Worm (Caenorhabditis elegans) whole organism, young adult: ENCODE measurements around the gene flp-12.
A peak's percentile ranks its signal among the peaks of the same experiment; 100 is the strongest.

Experiments
- C17E4.6 ChIP-seq: fragments of 200-800 bp; sonication (Bioruptor generic); IDR thresholded peaks from 2 replicates; pipeline ENCODE4 v1.3.6; 2022; ENCODE audit warnings: missing genetic modification reagents, missing genetic modification characterization, missing compliant biosample characterization
- F10E7.11 ChIP-seq: sonication (generic microtip); optimal IDR thresholded peaks from 2 replicates; lab custom pipeline; 2017; ENCODE audit warnings: mild to moderate bottlenecking, missing genetic modification characterization, moderate library complexity, missing compliant biosample characterization
- F22D6.2 ChIP-seq: sonication (generic microtip); optimal IDR thresholded peaks from 2 replicates; lab custom pipeline; 2016; ENCODE audit warnings: mild to moderate bottlenecking, missing genetic modification characterization, missing compliant biosample characterization
- F33H1.4 ChIP-seq: fragments of 200-800 bp; sonication (Bioruptor generic); IDR thresholded peaks from 2 replicates; pipeline ENCODE4 v1.3.6; 2022; ENCODE audit warnings: missing genetic modification reagents, missing genetic modification characterization, missing compliant biosample characterization
- F52B5.7 ChIP-seq: sonication (generic microtip); optimal IDR thresholded peaks from 2 replicates; lab custom pipeline; 2016; ENCODE audit warnings: mild to moderate bottlenecking, missing genetic modification characterization, missing compliant biosample characterization
- K11D2.4 ChIP-seq: fragments of 200-800 bp; sonication (Bioruptor generic); IDR thresholded peaks from 2 replicates; pipeline ENCODE4 v1.3.6; 2022; ENCODE audit warnings: missing genetic modification reagents, missing genetic modification characterization, missing compliant biosample characterization
- Y53G8AR.9 ChIP-seq: fragments of 200-800 bp; sonication (Bioruptor generic); conservative IDR thresholded peaks from 2 replicates; pipeline ENCODE4 v1.3.6; 2022; ENCODE audit warnings: missing genetic modification reagents, missing genetic modification characterization, missing compliant biosample characterization
- Y79H2A.3 ChIP-seq: fragments of 200-800 bp; sonication (Bioruptor generic); conservative IDR thresholded peaks from 2 replicates; pipeline ENCODE4 v1.3.6; 2022; ENCODE audit warnings: missing genetic modification reagents, missing genetic modification characterization, missing compliant biosample characterization
- akir-1 ChIP-seq: fragments of 200-800 bp; sonication (Bioruptor generic); optimal IDR thresholded peaks from 2 replicates; lab custom pipeline; 2018; ENCODE audit warnings: mild to moderate bottlenecking, missing genetic modification characterization, moderate library complexity, missing compliant biosample characterization
- aptf-2 ChIP-seq: fragments of 200-800 bp; sonication (Bioruptor generic); conservative IDR thresholded peaks from 2 replicates; pipeline ENCODE4 v1.3.6; 2022; ENCODE audit warnings: missing genetic modification reagents, missing genetic modification characterization, missing compliant biosample characterization
- atf-7 ChIP-seq: sonication (generic microtip); optimal IDR thresholded peaks from 2 replicates; lab custom pipeline; 2017; ENCODE audit warnings: mild to moderate bottlenecking, missing genetic modification characterization, missing compliant biosample characterization
- attf-5 ChIP-seq: fragments of 200-800 bp; sonication (Bioruptor generic); optimal IDR thresholded peaks from 2 replicates; lab custom pipeline; 2018; ENCODE audit warnings: mild to moderate bottlenecking, missing genetic modification characterization, missing compliant biosample characterization
- cebp-1 ChIP-seq, 2 experiments: fragments of 200-800 bp in 1 of 2; sonication (Bioruptor generic) in 1 of 2; sonication (generic microtip) in 1 of 2; IDR thresholded peaks in 1 of 2; optimal IDR thresholded peaks in 1 of 2; 2 replicates each; pipeline versions ENCODE4 v1.3.6 to Lab custom; 2017 to 2022; ENCODE audit warnings: missing compliant biosample characterization in 2 of 2, missing genetic modification characterization in 2 of 2, mild to moderate bottlenecking in 1 of 2, missing genetic modification reagents in 1 of 2, moderate library complexity in 1 of 2
- die-1 ChIP-seq: sonication (generic microtip); optimal IDR thresholded peaks from 2 replicates; lab custom pipeline; 2016; ENCODE audit warnings: missing genotype, mild to moderate bottlenecking, missing genetic modification characterization, missing compliant biosample characterization
- dox-1 ChIP-seq: fragments of 200-800 bp; sonication (Bioruptor generic); IDR thresholded peaks from 2 replicates; pipeline ENCODE4 v1.3.6; 2022; ENCODE audit warnings: missing genetic modification reagents, missing genetic modification characterization, missing compliant biosample characterization
- efl-1 ChIP-seq: fragments of 150-350 bp; optimal IDR thresholded peaks from 2 replicates; lab custom pipeline; 2014; ENCODE audit warnings: missing biosample characterization, missing genetic modification reagents, missing genetic modification characterization
- egl-18 ChIP-seq: fragments of 200-800 bp; sonication (Bioruptor generic); IDR thresholded peaks from 2 replicates; pipeline ENCODE4 v1.3.6; 2022; ENCODE audit warnings: missing genetic modification reagents, missing genetic modification characterization, missing compliant biosample characterization
- egl-44 ChIP-seq: fragments of 200-800 bp; sonication (Bioruptor generic); IDR thresholded peaks from 2 replicates; pipeline ENCODE4 v1.3.6; 2022; ENCODE audit warnings: missing genetic modification reagents, missing genetic modification characterization, missing compliant biosample characterization
- egrh-3 ChIP-seq: fragments of 200-800 bp; sonication (Bioruptor generic); IDR thresholded peaks from 2 replicates; pipeline ENCODE4 v1.3.6; 2022; ENCODE audit warnings: missing genetic modification reagents, missing genetic modification characterization, missing compliant biosample characterization
- ets-4 ChIP-seq: fragments of 200-800 bp; sonication (Bioruptor generic); optimal IDR thresholded peaks from 2 replicates; lab custom pipeline; 2018; ENCODE audit warnings: mild to moderate bottlenecking, missing genetic modification characterization, missing compliant biosample characterization
- gei-17 ChIP-seq: fragments of 200-800 bp; sonication (Bioruptor generic); optimal IDR thresholded peaks from 2 replicates; lab custom pipeline; 2018; ENCODE audit warnings: mild to moderate bottlenecking, missing genetic modification characterization, missing compliant biosample characterization
- hlh-12 ChIP-seq: sonication (generic microtip); optimal IDR thresholded peaks from 2 replicates; lab custom pipeline; 2016; ENCODE audit warnings: missing genetic modification characterization, missing compliant biosample characterization
- hlh-26 ChIP-seq: fragments of 200-800 bp; sonication (Bioruptor generic); conservative IDR thresholded peaks from 2 replicates; pipeline ENCODE4 v1.3.6; 2022; ENCODE audit warnings: missing genetic modification reagents, missing genetic modification characterization, missing compliant biosample characterization
- hmg-1.2 ChIP-seq: fragments of 200-800 bp; sonication (Bioruptor generic); IDR thresholded peaks from 2 replicates; pipeline ENCODE4 v1.3.6; 2022; ENCODE audit warnings: missing genetic modification reagents, missing genetic modification characterization, missing compliant biosample characterization
- hsf-1 ChIP-seq: fragments of 200-800 bp; sonication (Bioruptor generic); IDR thresholded peaks from 2 replicates; pipeline ENCODE4 v1.3.6; 2022; ENCODE audit warnings: missing genetic modification reagents, missing genetic modification characterization, missing compliant biosample characterization
- lin-26 ChIP-seq: fragments of 200-800 bp; sonication (Bioruptor generic); IDR thresholded peaks from 2 replicates; pipeline ENCODE4 v1.3.6; 2022; ENCODE audit warnings: missing genetic modification reagents, missing genetic modification characterization, missing compliant biosample characterization
- lin-35 ChIP-seq, 3 experiments: fragments of 150-350 bp in 2 of 3; sonication (generic microtip) in 1 of 3; optimal IDR thresholded peaks; 2 replicates each; lab custom pipeline; 2014 to 2018; ENCODE audit warnings: missing biosample characterization in 3 of 3, missing genetic modification characterization in 3 of 3, missing genetic modification reagents in 3 of 3
- lin-40 ChIP-seq: sonication (generic microtip); optimal IDR thresholded peaks from 2 replicates; lab custom pipeline; 2016; ENCODE audit warnings: missing genetic modification characterization, mild to moderate bottlenecking, missing compliant biosample characterization, missing genotype, missing genetic modification reagents
- lir-1 ChIP-seq: fragments of 200-800 bp; sonication (Bioruptor generic); conservative IDR thresholded peaks from 2 replicates; pipeline ENCODE4 v1.3.6; 2022; ENCODE audit warnings: missing genetic modification reagents, missing genetic modification characterization, missing compliant biosample characterization
- lsy-27 ChIP-seq: sonication (generic microtip); optimal IDR thresholded peaks from 2 replicates; lab custom pipeline; 2017; ENCODE audit warnings: missing genetic modification characterization, mild to moderate bottlenecking, missing compliant biosample characterization, antibody characterized with exemption, missing genotype, borderline replicate concordance; ENCODE audit not compliant: insufficient read depth
- madf-10 ChIP-seq: sonication (generic microtip); optimal IDR thresholded peaks from 2 replicates; lab custom pipeline; 2016; ENCODE audit warnings: mild to moderate bottlenecking, missing genetic modification characterization, missing compliant biosample characterization
- madf-6 ChIP-seq: fragments of 200-800 bp; sonication (Bioruptor generic); IDR thresholded peaks from 2 replicates; pipeline ENCODE4 v1.3.6; 2022; ENCODE audit warnings: missing genetic modification reagents, missing genetic modification characterization, missing compliant biosample characterization
- madf-8 ChIP-seq: fragments of 200-800 bp; sonication (Bioruptor generic); conservative IDR thresholded peaks from 2 replicates; pipeline ENCODE4 v1.3.6; 2022; ENCODE audit warnings: missing genetic modification reagents, missing genetic modification characterization, missing compliant biosample characterization
- mcd-1 ChIP-seq: fragments of 200-800 bp; sonication (Bioruptor generic); IDR thresholded peaks from 2 replicates; pipeline ENCODE4 v1.3.6; 2022; ENCODE audit warnings: missing genetic modification reagents, missing genetic modification characterization, missing compliant biosample characterization
- mes-4 ChIP-seq: sonication (generic microtip); optimal IDR thresholded peaks from 2 replicates; lab custom pipeline; 2016; ENCODE audit warnings: missing genotype, missing genetic modification characterization, missing compliant biosample characterization
- mxl-1 ChIP-seq: sonication (generic microtip); optimal IDR thresholded peaks from 2 replicates; lab custom pipeline; 2016; ENCODE audit warnings: missing genetic modification characterization, missing compliant biosample characterization
- nfyb-1 ChIP-seq: fragments of 200-800 bp; sonication (Bioruptor generic); IDR thresholded peaks from 2 replicates; pipeline ENCODE4 v1.3.6; 2022; ENCODE audit warnings: missing genetic modification reagents, missing genetic modification characterization, missing compliant biosample characterization
- nhr-90 ChIP-seq: sonication (generic microtip); optimal IDR thresholded peaks from 2 replicates; lab custom pipeline; 2016; ENCODE audit warnings: missing genotype, mild to moderate bottlenecking, missing genetic modification characterization, missing compliant biosample characterization
- pbrm-1 ChIP-seq: fragments of 200-800 bp; sonication (Bioruptor generic); IDR thresholded peaks from 2 replicates; pipeline ENCODE4 v1.3.6; 2022; ENCODE audit warnings: missing genetic modification reagents, missing genetic modification characterization, missing compliant biosample characterization
- sdz-38 ChIP-seq: sonication (generic microtip); optimal IDR thresholded peaks from 2 replicates; lab custom pipeline; 2016; ENCODE audit warnings: missing genotype, missing genetic modification characterization, missing compliant biosample characterization
- xnd-1 ChIP-seq: sonication (generic microtip); optimal IDR thresholded peaks from 2 replicates; lab custom pipeline; 2016; ENCODE audit warnings: missing genotype, missing genetic modification reagents, missing genetic modification characterization, missing compliant biosample characterization
- zfh-2 ChIP-seq: fragments of 200-800 bp; sonication (Bioruptor generic); conservative IDR thresholded peaks from 2 replicates; pipeline ENCODE4 v1.3.6; 2022; ENCODE audit warnings: missing genetic modification reagents, missing genetic modification characterization, missing compliant biosample characterization
- ztf-25 ChIP-seq: fragments of 200-800 bp; sonication (Bioruptor generic); IDR thresholded peaks from 2 replicates; pipeline ENCODE4 v1.3.6; 2022; ENCODE audit warnings: missing genetic modification reagents, missing genetic modification characterization, missing compliant biosample characterization
- ztf-3 ChIP-seq: fragments of 200-800 bp; sonication (Bioruptor generic); optimal IDR thresholded peaks from 2 replicates; lab custom pipeline; 2018; ENCODE audit warnings: mild to moderate bottlenecking, missing genetic modification characterization, missing compliant biosample characterization

The flp-12 gene

DNA sequence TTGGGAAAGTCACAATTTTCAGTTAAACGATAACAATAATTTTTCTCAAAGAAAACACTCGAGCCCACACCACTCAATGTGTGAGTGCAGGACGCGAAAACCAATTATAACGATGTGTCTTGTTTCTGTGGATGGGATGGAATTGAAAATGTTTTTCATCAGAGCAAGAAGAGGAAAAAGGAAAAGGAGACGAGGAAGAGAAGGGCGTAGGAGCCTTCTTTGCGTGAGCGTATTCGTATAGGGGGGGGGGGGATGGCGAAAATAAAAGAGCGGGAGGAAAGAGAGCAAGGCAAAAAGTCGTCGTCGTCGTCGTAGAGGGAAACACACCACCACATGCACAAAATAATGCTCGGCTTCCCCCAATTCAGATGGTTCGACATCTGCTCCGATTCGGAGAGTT is 27.9 kb upstream of the flp-12 start:
- TF ChIP-seq zfh-2 (GFP tag; lab: Robert Waterston, UW) (peak; percentile 67), lsy-27 (tag; lab: Kevin White, UChicago) (no peak)
- TF ChIP-seq, all 124 proteins: peak for 1

DNA sequence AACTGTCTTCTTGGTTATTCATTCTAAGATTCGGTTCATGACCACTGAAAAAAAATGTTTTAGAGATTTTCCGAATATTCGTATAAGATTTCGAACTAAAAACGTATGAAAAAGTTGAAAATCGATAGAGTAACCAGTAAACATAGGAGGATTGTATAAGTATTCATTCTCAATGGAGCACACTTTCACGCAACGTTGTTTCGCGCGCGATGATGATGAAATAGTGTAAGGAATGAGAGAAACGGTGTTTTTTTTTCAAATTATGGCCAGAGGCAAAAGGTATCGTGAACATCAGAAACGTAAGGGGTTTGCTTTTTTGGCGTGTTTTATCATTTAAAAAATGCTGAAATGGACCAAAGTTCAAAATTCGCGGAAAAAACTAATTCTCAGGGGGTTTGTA is 27.4 kb upstream of the flp-12 start, which contains the start of gene pqn-65:
Gene pqn-65 (minus strand): TSS at position 54 of the 400 bp plus-strand sequence.
- TF ChIP-seq mcd-1 (GFP tag; lab: Robert Waterston, UW): peak; percentile 45; the same call in 1 of the 2 replicates
- TF ChIP-seq ztf-3: no peak
- TF ChIP-seq ztf-25: no peak
- TF ChIP-seq lin-35 (GFP tag; optimal IDR thresholded peaks at IDR 0.05; lab: Kevin White, UChicago): no peak
- TF ChIP-seq cebp-1 (GFP tag; IDR thresholded peaks at IDR 0.05; lab: Robert Waterston, UW): peak; percentile 85
- peak; percentile 93 for TF ChIP-seq cebp-1 (tag; optimal IDR thresholded peaks at IDR 0.05; lab: Kevin White, UChicago)

DNA sequence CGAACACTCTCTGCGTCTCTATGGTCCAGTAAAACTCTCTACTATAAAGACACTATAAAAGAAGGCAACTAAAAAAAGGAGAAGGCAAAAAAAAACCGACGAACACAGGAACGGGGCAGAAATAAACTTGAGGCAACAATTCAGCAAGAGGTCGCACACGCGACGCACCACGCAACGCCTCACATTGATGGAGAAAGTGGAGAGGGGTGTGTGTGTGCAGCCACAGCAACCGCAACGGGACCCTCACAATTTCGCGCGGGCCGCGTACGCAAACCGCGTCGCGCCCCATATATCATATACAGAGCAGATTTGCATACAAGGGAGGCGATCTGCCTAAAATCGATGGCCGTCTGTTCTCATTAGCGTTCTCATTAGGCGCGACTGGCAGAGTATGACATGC is 24.7 kb upstream of the flp-12 start:
- TF ChIP-seq lin-26 (0 out of 2 replicates have a peak, but pooled peaks have one; percentile 42), F33H1.4 (GFP tag; lab: Robert Waterston, UW) (no peak), lin-40 (tag; lab: Kevin White, UChicago) (peak; percentile 27), lir-1 (no peak), egl-44 (GFP tag; lab: Robert Waterston, UW) (0 out of 2 replicates have a peak, but pooled peaks have one; percentile 35), atf-7 (tag; lab: Kevin White, UChicago) (no peak), mes-4 (no peak), mxl-1 (no peak), aptf-2 (GFP tag; lab: Robert Waterston, UW) (no peak), dox-1 (GFP tag; lab: Robert Waterston, UW) (peak; percentile 47; the same call in 1 of the 2 replicates), madf-8 (GFP tag; lab: Robert Waterston, UW) (no peak; the same call in 1 of the 2 replicates), egl-18 (GFP tag; lab: Robert Waterston, UW) (0 out of 2 replicates have a peak, but pooled peaks have one; percentile 6), C17E4.6 (0 out of 2 replicates have a peak, but pooled peaks have one; percentile 33), madf-10 (tag; lab: Kevin White, UChicago) (peak; percentile 93), hlh-12 (no peak), nhr-90 (tag; lab: Kevin White, UChicago) (no peak), hsf-1 (GFP tag; lab: Robert Waterston, UW) (no peak), pbrm-1 (0 out of 2 replicates have a peak, but pooled peaks have one; percentile 33), hlh-26 (0 out of 2 replicates have a peak, but pooled peaks have one; percentile 57), hmg-1.2 (GFP tag; lab: Robert Waterston, UW) (peak; percentile 41; the same call in 1 of the 2 replicates), Y53G8AR.9 (GFP tag; lab: Robert Waterston, UW) (no peak), ets-4 (GFP tag; lab: Kevin White, UChicago) (peak; percentile 0), die-1 (tag; lab: Kevin White, UChicago) (peak; percentile 20), F10E7.11 (peak; percentile 4), akir-1 (GFP tag; lab: Kevin White, UChicago) (no peak), F52B5.7 (tag; lab: Kevin White, UChicago) (no peak), Y79H2A.3 (no peak), attf-5 (peak; percentile 52), F22D6.2 (tag; lab: Kevin White, UChicago) (no peak), egrh-3 (GFP tag; lab: Robert Waterston, UW) (no peak), xnd-1 (tag; lab: Kevin White, UChicago) (no peak), gei-17 (no peak), sdz-38 (tag; lab: Kevin White, UChicago) (no peak), nfyb-1 (peak; percentile 54; the same call in 1 of the 2 replicates), zfh-2 (GFP tag; lab: Robert Waterston, UW) (peak; percentile 83), efl-1 (GFP tag; lab: Kevin White, UChicago) (peak; percentile 63), madf-6 (GFP tag; lab: Robert Waterston, UW) (no peak), K11D2.4 (GFP tag; lab: Robert Waterston, UW) (0 out of 2 replicates have a peak, but pooled peaks have one; percentile 42)
